Fruit fly (Drosophila melanogaster): ENCODE measurements around the gene CG2225.

The CG2225 gene

dm6 chr2L:21624472-21624787, 52.9 kb downstream of the CG2225 start (continued):
- TF ChIP-seq pan (optimal IDR thresholded peaks at IDR 0.05) = no peak
- no peak for TF ChIP-seq pan (GFP tag; optimal IDR thresholded peaks at IDR 0.05 in 1 of 2, IDR thresholded peaks at IDR 0.05 in 1 of 2)
- TF ChIP-seq CG1529 (GFP tag; optimal IDR thresholded peaks at IDR 0.05) = no peak
- no peak for TF ChIP-seq CG6813 (GFP tag; optimal IDR thresholded peaks at IDR 0.05)
- peak; percentile 61 for TF ChIP-seq CG13287 (GFP tag; IDR thresholded peaks at IDR 0.05; ENCODE audit: partially characterized antibody)
- TF ChIP-seq hbn (GFP tag; IDR thresholded peaks at IDR 0.05; ENCODE audit: partially characterized antibody) = 0 out of 2 replicates have a peak, but pooled peaks have one; percentile 32
- peak; percentile 67 for TF ChIP-seq BEAF-32 (GFP tag; optimal IDR thresholded peaks at IDR 0.05)
- TF ChIP-seq CG14441 (GFP tag; IDR thresholded peaks at IDR 0.05) = no peak
- peak; percentile 75 for TF ChIP-seq CG30020 (tag; optimal IDR thresholded peaks at IDR 0.05)
- peak; percentile 40 for TF ChIP-seq CG2116 (GFP tag; optimal IDR thresholded peaks at IDR 0.05)
- no peak for TF ChIP-seq gcm2 (GFP tag; optimal IDR thresholded peaks at IDR 0.05)
- no peak for TF ChIP-seq CG6854 (GFP tag; optimal IDR thresholded peaks at IDR 0.05)
- TF ChIP-seq CG11504 (tag; optimal IDR thresholded peaks at IDR 0.05) = no peak
- TF ChIP-seq CG17568 (GFP tag; optimal IDR thresholded peaks at IDR 0.05) = no peak
- TF ChIP-seq CG9215 (GFP tag; IDR thresholded peaks at IDR 0.05) = no peak
- no peak for TF ChIP-seq CG31224 (GFP tag; IDR thresholded peaks at IDR 0.05)
- no peak for TF ChIP-seq CG2712 (tag; optimal IDR thresholded peaks at IDR 0.05)
- TF ChIP-seq Med (GFP tag) = peak; percentile 77
- peak; percentile 41; the same call in 2 of the 3 replicates for TF ChIP-seq row (GFP tag; IDR thresholded peaks at IDR 0.05)
- no peak for TF ChIP-seq Eip74EF (GFP tag; optimal IDR thresholded peaks at IDR 0.05)
- TF ChIP-seq Dp (GFP tag; optimal IDR thresholded peaks at IDR 0.05) = peak; percentile 16
- TF ChIP-seq CG33557 (GFP tag; optimal IDR thresholded peaks at IDR 0.05) = no peak
- TF ChIP-seq Ravus (GFP tag; IDR thresholded peaks at IDR 0.05) = no peak
- TF ChIP-seq CG8290 (GFP tag; optimal IDR thresholded peaks at IDR 0.05) = no peak
- peak in 1 of 2 experiments; percentile 44 for TF ChIP-seq CG8290 (tag; optimal IDR thresholded peaks at IDR 0.05)
- peak; percentile 16 for TF ChIP-seq pzg (GFP tag; optimal IDR thresholded peaks at IDR 0.05)
- no peak for TF ChIP-seq Hr51 (GFP tag; optimal IDR thresholded peaks at IDR 0.05)
- TF ChIP-seq Doc2 (GFP tag; IDR thresholded peaks at IDR 0.05) = no peak
- peak; percentile 33 for TF ChIP-seq Sry-δ (GFP tag; optimal IDR thresholded peaks at IDR 0.05)
- no peak for TF ChIP-seq rib (GFP tag; IDR thresholded peaks at IDR 0.05)
- peak; percentile 59; the same call in 3 of the 4 replicates for TF ChIP-seq Dll (GFP tag; IDR thresholded peaks at IDR 0.05; ENCODE audit: partially characterized antibody)
- TF ChIP-seq Bgb (GFP tag; IDR thresholded peaks at IDR 0.05; ENCODE audit: partially characterized antibody) = peak; percentile 26
- no peak for TF ChIP-seq gsb (GFP tag; IDR thresholded peaks at IDR 0.05)
- TF ChIP-seq H15 (GFP tag; IDR thresholded peaks at IDR 0.05) = no peak
- peak; percentile 37; the same call in 1 of the 2 replicates for TF ChIP-seq CG42726 (GFP tag; IDR thresholded peaks at IDR 0.05; ENCODE audit: partially characterized antibody)
- no peak for TF ChIP-seq CG17912 (GFP tag; optimal IDR thresholded peaks at IDR 0.05)
- peak; percentile 58 for TF ChIP-seq CG16813 (GFP tag; IDR thresholded peaks at IDR 0.05; ENCODE audit: partially characterized antibody)
- TF ChIP-seq CG32772 (GFP tag; IDR thresholded peaks at IDR 0.05) = no peak; the same call in 1 of the 2 replicates
- TF ChIP-seq HLH4C (GFP tag; IDR thresholded peaks at IDR 0.05; ENCODE audit: partially characterized antibody) = no peak; the same call in 2 of the 3 replicates
- no peak for TF ChIP-seq slp2 (GFP tag; optimal IDR thresholded peaks at IDR 0.05)
- peak; percentile 34; the same call in 2 of the 3 replicates for TF ChIP-seq Doc3 (GFP tag; IDR thresholded peaks at IDR 0.05; ENCODE audit: partially characterized antibody)
- TF ChIP-seq Xbp1 (GFP tag; optimal IDR thresholded peaks at IDR 0.05) = no peak
- TF ChIP-seq sr (GFP tag; IDR thresholded peaks at IDR 0.05) = no peak
- TF ChIP-seq CG13775 (GFP tag; optimal IDR thresholded peaks at IDR 0.05) = no peak
- no peak for TF ChIP-seq Nf-YA (GFP tag; IDR thresholded peaks at IDR 0.05)
- no peak for TF ChIP-seq pho (GFP tag; optimal IDR thresholded peaks at IDR 0.05)
- peak; percentile 32 for TF ChIP-seq CG4617 (GFP tag; optimal IDR thresholded peaks at IDR 0.05; ENCODE audit: borderline replicate concordance)
- TF ChIP-seq phol (tag; optimal IDR thresholded peaks at IDR 0.05) = no peak
- no peak for TF ChIP-seq CG11093 (GFP tag; IDR thresholded peaks at IDR 0.05)
- TF ChIP-seq CG3281 (GFP tag; optimal IDR thresholded peaks at IDR 0.05) = no peak

Measured in whole organism, embryonic.